Fruit fly (Drosophila melanogaster): Measurements from ENCODE around the gene CG43740.

Gene CG43740

dm6 chrX:10385757-10386156 lies 52.3 kb downstream of the CG43740 start, which contains the start of the genes Psf3 and flw (continued):
- TF ChIP-seq nerfin-2 (GFP tag; IDR thresholded peaks at IDR 0.05; ENCODE audit: partially characterized antibody) (0 out of 2 replicates have a peak, but pooled peaks have one; percentile 31), inv (GFP tag; IDR thresholded peaks at IDR 0.05; ENCODE audit: partially characterized antibody) (peak; percentile 55; the same call in 1 of the 2 replicates), CG4617 (GFP tag; optimal IDR thresholded peaks at IDR 0.05; ENCODE audit: borderline replicate concordance) (no peak), CHES-1-like (GFP tag; optimal IDR thresholded peaks at IDR 0.05) (no peak), CG13123 (GFP tag; optimal IDR thresholded peaks at IDR 0.05) (no peak), CG2712 (tag; optimal IDR thresholded peaks at IDR 0.05) (no peak), Dll (GFP tag; IDR thresholded peaks at IDR 0.05; ENCODE audit: partially characterized antibody) (peak; percentile 35; the same call in 1 of the 4 replicates), az2 (GFP tag; optimal IDR thresholded peaks at IDR 0.05) (no peak), danr (GFP tag; IDR thresholded peaks at IDR 0.05) (no peak), sug (tag; optimal IDR thresholded peaks at IDR 0.05) (no peak), trem (tag; optimal IDR thresholded peaks at IDR 0.05) (peak; percentile 57), CG7745 (tag; optimal IDR thresholded peaks at IDR 0.05) (no peak), bigmax (GFP tag; optimal IDR thresholded peaks at IDR 0.05) (no peak), Lhr (GFP tag; optimal IDR thresholded peaks at IDR 0.05) (no peak), ci (GFP tag; IDR thresholded peaks at IDR 0.05) (peak; percentile 41; the same call in 1 of the 3 replicates), CG1024 (GFP tag; IDR thresholded peaks at IDR 0.05) (no peak), CG8359 (GFP tag; optimal IDR thresholded peaks at IDR 0.05; ENCODE audit: borderline replicate concordance) (no peak), Tbp (GFP tag; optimal IDR thresholded peaks at IDR 0.05) (no peak), Jarid2 (GFP tag; optimal IDR thresholded peaks at IDR 0.05) (peak; percentile 52), HmgZ (tag; optimal IDR thresholded peaks at IDR 0.05) (peak; percentile 55), CG12769 (tag; optimal IDR thresholded peaks at IDR 0.05) (no peak), sim (GFP tag; IDR thresholded peaks at IDR 0.05) (no peak), Opbp (GFP tag; IDR thresholded peaks at IDR 0.05; ENCODE audit: partially characterized antibody) (peak; percentile 72; the same call in 2 of the 3 replicates), Xbp1 (GFP tag; optimal IDR thresholded peaks at IDR 0.05) (peak; percentile 22), CG30403 (GFP tag; optimal IDR thresholded peaks at IDR 0.05) (peak; percentile 39), CG9932 (GFP tag; IDR thresholded peaks at IDR 0.05) (peak; percentile 62; the same call in 1 of the 2 replicates), mld (GFP tag; IDR thresholded peaks at IDR 0.05; ENCODE audit: partially characterized antibody) (peak; percentile 27; the same call in 1 of the 3 replicates), kni (GFP tag; optimal IDR thresholded peaks at IDR 0.05) (no peak), CG1529 (GFP tag; optimal IDR thresholded peaks at IDR 0.05) (no peak), usp (GFP tag; optimal IDR thresholded peaks at IDR 0.05) (no peak), her (GFP tag; optimal IDR thresholded peaks at IDR 0.05) (peak; percentile 20), Meics (GFP tag; optimal IDR thresholded peaks at IDR 0.05) (peak; percentile 7), Bteb2 (GFP tag; optimal IDR thresholded peaks at IDR 0.05) (no peak), CG17359 (tag; optimal IDR thresholded peaks at IDR 0.05) (peak; percentile 19), da (GFP tag; optimal IDR thresholded peaks at IDR 0.05) (no peak), CG10274 (GFP tag; optimal IDR thresholded peaks at IDR 0.05) (no peak), en (GFP tag; optimal IDR thresholded peaks at IDR 0.05) (no peak), CG1603 (tag; optimal IDR thresholded peaks at IDR 0.05) (peak; percentile 72), rib (GFP tag; IDR thresholded peaks at IDR 0.05) (no peak), jumu (GFP tag; optimal IDR thresholded peaks at IDR 0.05) (no peak), HLH4C (GFP tag; IDR thresholded peaks at IDR 0.05; ENCODE audit: partially characterized antibody) (peak; percentile 61), slbo (GFP tag; IDR thresholded peaks at IDR 0.05) (peak; percentile 57), CG13894 (tag; optimal IDR thresholded peaks at IDR 0.05) (no peak), BEAF-32 (GFP tag; optimal IDR thresholded peaks at IDR 0.05) (peak; percentile 76), CG6654 (GFP tag; optimal IDR thresholded peaks at IDR 0.05) (no peak), CG12236 (GFP tag; optimal IDR thresholded peaks at IDR 0.05) (no peak), CG2116 (GFP tag; optimal IDR thresholded peaks at IDR 0.05) (peak; percentile 32), lilli (GFP tag; optimal IDR thresholded peaks at IDR 0.05) (no peak), CG17186 (GFP tag; optimal IDR thresholded peaks at IDR 0.05) (peak; percentile 32), bsh (GFP tag; optimal IDR thresholded peaks at IDR 0.05) (no peak)

Data from whole organism, embryonic.